Worm (Caenorhabditis elegans) whole organism, L1 larva: ENCODE data around the gene tra-1.
A peak's percentile ranks its signal among the peaks of the same experiment; 100 is the strongest.

ENCODE experiments used
- C04F5.9 ChIP-seq: sonication (generic microtip); optimal IDR thresholded peaks from 2 replicates; lab custom pipeline; 2016; ENCODE audit warnings: missing genetic modification characterization, missing compliant biosample characterization
- C16A3.4 ChIP-seq: fragments of 150-350 bp; optimal IDR thresholded peaks from 2 replicates; lab custom pipeline; 2014; ENCODE audit warnings: missing biosample characterization, missing genetic modification characterization
- C34B4.2 ChIP-seq: sonication (generic microtip); optimal IDR thresholded peaks from 2 replicates; lab custom pipeline; 2017; ENCODE audit warnings: mild to moderate bottlenecking, missing genetic modification characterization, missing compliant biosample characterization
- aha-1 ChIP-seq: fragments of 150-350 bp; optimal IDR thresholded peaks from 2 replicates; lab custom pipeline; 2014; ENCODE audit warnings: missing biosample characterization, missing genetic modification characterization
- alr-1 ChIP-seq: fragments of 200-800 bp; sonication (Bioruptor generic); optimal IDR thresholded peaks from 2 replicates; lab custom pipeline; 2018; ENCODE audit warnings: borderline replicate concordance, mild to moderate bottlenecking, missing genetic modification characterization, missing compliant biosample characterization
- aly-2 ChIP-seq: fragments of 150-350 bp; optimal IDR thresholded peaks from 2 replicates; lab custom pipeline; 2014; ENCODE audit warnings: missing biosample characterization, missing genetic modification characterization
- ama-1 ChIP-seq: fragments of 150-350 bp; optimal IDR thresholded peaks from 2 replicates; lab custom pipeline; 2014
- blmp-1 ChIP-seq: fragments of 150-350 bp; optimal IDR thresholded peaks from 2 replicates; lab custom pipeline; 2014; ENCODE audit warnings: missing biosample characterization, missing genetic modification characterization
- ceh-63 ChIP-seq: fragments of 200-800 bp; sonication (Bioruptor generic); optimal IDR thresholded peaks from 2 replicates; lab custom pipeline; 2018; ENCODE audit warnings: mild to moderate bottlenecking, missing genetic modification characterization, missing compliant biosample characterization
- ceh-82 ChIP-seq, 3 experiments: fragments of 150-350 bp in 1 of 3; sonication (generic microtip) in 2 of 3; optimal IDR thresholded peaks; 2 replicates each; lab custom pipeline; 2014 to 2017; ENCODE audit warnings: missing biosample characterization in 3 of 3, missing genetic modification characterization in 3 of 3
- ceh-88 ChIP-seq: fragments of 200-800 bp; sonication (Bioruptor generic); IDR thresholded peaks from 2 replicates; pipeline ENCODE4 v1.3.6; 2022; ENCODE audit warnings: missing genetic modification characterization, missing compliant biosample characterization
- ceh-90 ChIP-seq: sonication (generic microtip); optimal IDR thresholded peaks from 2 replicates; lab custom pipeline; 2016; ENCODE audit warnings: missing genetic modification characterization, missing compliant biosample characterization
- dpl-1 ChIP-seq, 3 experiments: fragments of 150-350 bp in 2 of 3; sonication (generic microtip) in 1 of 3; optimal IDR thresholded peaks; 2 replicates each; lab custom pipeline; 2014 to 2017; ENCODE audit warnings: missing biosample characterization in 3 of 3, missing genetic modification characterization in 3 of 3, missing genetic modification reagents in 3 of 3
- efl-1 ChIP-seq, 4 experiments: fragments of 150-350 bp; optimal IDR thresholded peaks in 3 of 4; peaks in 1 of 4; 1 replicate in 1 of 4; 2 replicates in 3 of 4; lab custom pipeline; 2014; ENCODE audit warnings: missing biosample characterization in 2 of 4, missing genetic modification characterization in 2 of 4, missing genetic modification reagents in 2 of 4
- efl-3 ChIP-seq: fragments of 200-800 bp; sonication (Bioruptor generic); optimal IDR thresholded peaks from 2 replicates; lab custom pipeline; 2018; ENCODE audit warnings: mild to moderate bottlenecking, missing genetic modification characterization, missing compliant biosample characterization
- egl-13 ChIP-seq: sonication (generic microtip); optimal IDR thresholded peaks from 2 replicates; lab custom pipeline; 2016; ENCODE audit warnings: missing genotype, missing genetic modification reagents, missing genetic modification characterization, missing compliant biosample characterization
- egl-27 ChIP-seq, 2 experiments: fragments of 150-350 bp in 1 of 2; sonication (generic microtip); optimal IDR thresholded peaks; 3 replicates each; lab custom pipeline; 2017 to 2018; ENCODE audit warnings: missing biosample characterization in 2 of 2, missing genetic modification characterization in 2 of 2, missing genetic modification reagents in 2 of 2
- elt-2 ChIP-seq: sonication (generic microtip); optimal IDR thresholded peaks from 2 replicates; lab custom pipeline; 2016; ENCODE audit warnings: missing genetic modification characterization, mild to moderate bottlenecking, inconsistent platforms, missing compliant biosample characterization, missing genetic modification reagents
- fkh-4 ChIP-seq: sonication (generic microtip); optimal IDR thresholded peaks from 2 replicates; lab custom pipeline; 2016; ENCODE audit warnings: missing compliant biosample characterization, missing genetic modification characterization, borderline replicate concordance
- fkh-8 ChIP-seq: sonication (generic microtip); optimal IDR thresholded peaks from 2 replicates; lab custom pipeline; 2016; ENCODE audit warnings: mild to moderate bottlenecking, missing genetic modification characterization, missing compliant biosample characterization
- hlh-4 ChIP-seq: sonication (generic microtip); optimal IDR thresholded peaks from 2 replicates; lab custom pipeline; 2016; ENCODE audit warnings: mild to moderate bottlenecking, missing genetic modification characterization, missing compliant biosample characterization
- irx-1 ChIP-seq: sonication (generic microtip); optimal IDR thresholded peaks from 2 replicates; lab custom pipeline; 2016; ENCODE audit warnings: missing genetic modification characterization, missing compliant biosample characterization
- jun-1 ChIP-seq: fragments of 150-350 bp; optimal IDR thresholded peaks from 2 replicates; lab custom pipeline; 2014; ENCODE audit warnings: missing biosample characterization, missing genetic modification reagents, missing genetic modification characterization
- lin-15B ChIP-seq: fragments of 150-350 bp; sonication (generic microtip); optimal IDR thresholded peaks from 3 replicates; lab custom pipeline; 2014; ENCODE audit warnings: missing biosample characterization, missing genetic modification characterization
- lin-35 ChIP-seq, 2 experiments: fragments of 150-350 bp; optimal IDR thresholded peaks; 2 replicates each; lab custom pipeline; 2014; ENCODE audit warnings: missing biosample characterization in 2 of 2, missing genetic modification characterization in 2 of 2, missing genetic modification reagents in 2 of 2
- mab-9 ChIP-seq: fragments of 200-800 bp; sonication (Bioruptor generic); IDR thresholded peaks from 2 replicates; pipeline ENCODE4 v1.3.6; 2022; ENCODE audit warnings: missing genetic modification reagents, missing genetic modification characterization, missing compliant biosample characterization
- mef-2 ChIP-seq: fragments of 150-350 bp; optimal IDR thresholded peaks from 2 replicates; lab custom pipeline; 2014; ENCODE audit warnings: missing biosample characterization, missing genetic modification characterization
- mep-1 ChIP-seq: fragments of 150-350 bp; optimal IDR thresholded peaks from 2 replicates; lab custom pipeline; 2014; ENCODE audit warnings: missing biosample characterization, missing genetic modification characterization
- nhr-12 ChIP-seq: sonication (generic microtip); optimal IDR thresholded peaks from 2 replicates; lab custom pipeline; 2017; ENCODE audit warnings: missing biosample characterization, missing genetic modification characterization
- nhr-19 ChIP-seq: fragments of 200-800 bp; sonication (Bioruptor generic); conservative IDR thresholded peaks from 2 replicates; pipeline ENCODE4 v1.3.6; 2022; ENCODE audit warnings: missing genetic modification characterization, missing compliant biosample characterization
- nhr-47 ChIP-seq: sonication (generic microtip); optimal IDR thresholded peaks from 2 replicates; lab custom pipeline; 2016; ENCODE audit warnings: mild to moderate bottlenecking, missing genetic modification characterization, moderate library complexity, missing compliant biosample characterization
- nhr-71 ChIP-seq: sonication (generic microtip); optimal IDR thresholded peaks from 2 replicates; lab custom pipeline; 2016; ENCODE audit warnings: mild to moderate bottlenecking, missing genetic modification characterization, moderate library complexity, missing compliant biosample characterization
- nhr-84 ChIP-seq: sonication (generic microtip); optimal IDR thresholded peaks from 2 replicates; lab custom pipeline; 2017; ENCODE audit warnings: missing biosample characterization, missing genetic modification characterization
- nhr-85 ChIP-seq: sonication (generic microtip); peaks from one replicate; lab custom pipeline; 2016; ENCODE audit warnings: missing genetic modification characterization, inconsistent platforms, missing compliant biosample characterization
- nhr-90 ChIP-seq: sonication (generic microtip); optimal IDR thresholded peaks from 2 replicates; lab custom pipeline; 2016; ENCODE audit warnings: mild to moderate bottlenecking, missing genetic modification characterization, missing compliant biosample characterization; ENCODE audit not compliant: poor library complexity
- pag-3 ChIP-seq: sonication (generic microtip); optimal IDR thresholded peaks from 2 replicates; lab custom pipeline; 2017; ENCODE audit warnings: missing genetic modification characterization, mild to moderate bottlenecking, missing compliant biosample characterization, antibody characterized with exemption, borderline replicate concordance; ENCODE audit not compliant: insufficient read depth
- rnt-1 ChIP-seq: sonication (generic microtip); optimal IDR thresholded peaks from 2 replicates; lab custom pipeline; 2016; ENCODE audit warnings: mild to moderate bottlenecking, missing genetic modification characterization, moderate library complexity, missing compliant biosample characterization
- skn-1 ChIP-seq: fragments of 150-350 bp; optimal IDR thresholded peaks from 2 replicates; lab custom pipeline; 2014; ENCODE audit warnings: missing biosample characterization, missing genetic modification characterization
- snu-23 ChIP-seq: sonication (generic microtip); optimal IDR thresholded peaks from 2 replicates; lab custom pipeline; 2016; ENCODE audit warnings: missing genetic modification characterization, missing compliant biosample characterization
- swsn-7 ChIP-seq: sonication (generic microtip); optimal IDR thresholded peaks from 2 replicates; lab custom pipeline; 2016; ENCODE audit warnings: missing genetic modification characterization, missing compliant biosample characterization
- tbx-2 ChIP-seq: sonication (generic microtip); optimal IDR thresholded peaks from 2 replicates; lab custom pipeline; 2016; ENCODE audit warnings: missing genetic modification characterization, missing compliant biosample characterization
- unc-130 ChIP-seq: fragments of 150-350 bp; optimal IDR thresholded peaks from 2 replicates; lab custom pipeline; 2017; ENCODE audit warnings: missing biosample characterization, missing genetic modification characterization, inconsistent platforms
- unc-30 ChIP-seq: sonication (generic microtip); optimal IDR thresholded peaks from 2 replicates; lab custom pipeline; 2017; ENCODE audit warnings: missing biosample characterization, missing genetic modification characterization
- unc-62 ChIP-seq: fragments of 150-350 bp; optimal IDR thresholded peaks from 2 replicates; lab custom pipeline; 2014; ENCODE audit warnings: missing biosample characterization, missing genetic modification reagents, missing genetic modification characterization
- unc-86 ChIP-seq: sonication (generic microtip); optimal IDR thresholded peaks from 2 replicates; lab custom pipeline; 2016; ENCODE audit warnings: missing genetic modification characterization, missing compliant biosample characterization
- unc-98 ChIP-seq: fragments of 200-800 bp; sonication (Bioruptor generic); IDR thresholded peaks from 2 replicates; pipeline ENCODE4 v1.3.6; 2022; ENCODE audit warnings: missing genetic modification characterization, missing compliant biosample characterization
- vab-15 ChIP-seq: sonication (generic microtip); optimal IDR thresholded peaks from 2 replicates; lab custom pipeline; 2017; ENCODE audit warnings: missing genotype, mild to moderate bottlenecking, missing genetic modification characterization, missing compliant biosample characterization
- xbp-1 ChIP-seq: sonication (generic microtip); optimal IDR thresholded peaks from 2 replicates; lab custom pipeline; 2016; ENCODE audit warnings: missing genetic modification characterization, missing compliant biosample characterization
- zag-1 ChIP-seq: fragments of 150-350 bp; optimal IDR thresholded peaks from 2 replicates; lab custom pipeline; 2014; ENCODE audit warnings: missing biosample characterization, missing genetic modification characterization
- ztf-11 ChIP-seq, 2 experiments: sonication (generic microtip); optimal IDR thresholded peaks; 2 replicates each; lab custom pipeline; 2016 to 2017; ENCODE audit warnings: missing genetic modification characterization in 2 of 2, missing biosample characterization in 1 of 2, missing compliant biosample characterization in 1 of 2
- ztf-4 ChIP-seq: fragments of 150-350 bp; optimal IDR thresholded peaks from 2 replicates; lab custom pipeline; 2014; ENCODE audit warnings: missing biosample characterization, missing genetic modification characterization

Gene tra-1

DNA sequence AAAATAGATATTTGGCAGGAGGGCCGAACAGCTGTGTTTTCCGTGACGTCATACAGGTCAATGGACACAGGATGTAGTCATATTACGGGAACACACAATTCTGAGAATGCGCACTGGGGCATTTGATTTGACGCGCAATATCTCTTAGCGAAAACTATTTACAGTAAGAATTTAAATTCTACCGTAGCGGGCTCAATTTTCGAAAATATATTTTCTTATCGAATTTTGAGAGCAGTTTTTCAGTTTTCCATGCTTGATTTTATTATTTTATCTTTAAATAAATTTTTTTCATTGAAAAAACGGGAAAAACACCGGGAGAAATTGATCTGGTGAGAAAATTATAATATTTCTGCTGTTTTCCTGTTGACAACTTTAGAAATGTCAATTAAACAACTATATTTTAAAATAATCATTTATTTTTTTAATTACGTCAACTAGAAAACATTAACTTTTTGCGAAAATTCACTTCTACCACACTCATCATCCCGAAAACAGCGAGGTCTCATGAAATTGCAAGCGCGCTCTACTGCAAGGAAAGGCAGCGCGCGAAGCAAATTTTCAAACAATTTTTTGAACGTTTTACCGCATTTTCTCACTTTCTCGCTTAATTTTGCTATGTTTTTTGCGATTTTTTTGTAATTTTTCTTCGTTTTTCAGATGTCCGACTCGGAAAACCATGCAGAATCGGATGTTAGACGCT is 53.1 kb downstream of the tra-1 start, which contains the start of the genes Y47D3A.1 and pola-1 (continued):
- TF ChIP-seq egl-13 (peak; percentile 68), ceh-63 (GFP tag; lab: Kevin White, UChicago) (no peak), efl-3 (GFP tag; lab: Kevin White, UChicago) (no peak), ztf-11 (tag; optimal IDR thresholded peaks at IDR 0.05; lab: Kevin White, UChicago) (peak in 1 of 2 experiments; percentile 85), unc-62 (no peak), ztf-4 (tag; lab: Kevin White, UChicago) (no peak), zag-1 (tag; lab: Kevin White, UChicago) (peak; percentile 19), C34B4.2 (no peak), mep-1 (tag; lab: Kevin White, UChicago) (peak; percentile 86), vab-15 (peak; percentile 36), nhr-85 (tag; lab: Kevin White, UChicago) (peak; percentile 81), alr-1 (tag; lab: Kevin White, UChicago) (peak; percentile 74), rnt-1 (tag; lab: Kevin White, UChicago) (peak; percentile 93), skn-1 (tag; lab: Kevin White, UChicago) (peak; percentile 80), swsn-7 (tag; lab: Kevin White, UChicago) (peak; percentile 57), nhr-47 (tag; lab: Kevin White, UChicago) (peak; percentile 86), irx-1 (peak; percentile 50), hlh-4 (tag; lab: Kevin White, UChicago) (no peak), unc-86 (tag; lab: Kevin White, UChicago) (peak; percentile 65), nhr-71 (tag; lab: Kevin White, UChicago) (peak; percentile 87), jun-1 (tag; lab: Kevin White, UChicago) (peak; percentile 52), ama-1 (no peak), ceh-88 (GFP tag; lab: Robert Waterston, UW) (peak; percentile 30; the same call in 1 of the 2 replicates), unc-98 (GFP tag; lab: Robert Waterston, UW) (no peak; the same call in 1 of the 2 replicates), C16A3.4 (tag; lab: Kevin White, UChicago) (peak; percentile 90), elt-2 (tag; lab: Kevin White, UChicago) (peak; percentile 44), blmp-1 (peak; percentile 70), C04F5.9 (tag; lab: Kevin White, UChicago) (peak; percentile 49), dpl-1 (GFP tag; optimal IDR thresholded peaks at IDR 0.05; lab: Kevin White, UChicago) (peak; percentile 93 to 94 (median 94)), pag-3 (tag; lab: Kevin White, UChicago) (no peak), aha-1 (tag; lab: Kevin White, UChicago) (no peak), mef-2 (tag; lab: Kevin White, UChicago) (no peak), unc-30 (no peak), nhr-90 (tag; lab: Kevin White, UChicago) (peak; percentile 88), nhr-19 (GFP tag; lab: Robert Waterston, UW) (peak; percentile 74), lin-35 (GFP tag; optimal IDR thresholded peaks at IDR 0.05; lab: Kevin White, UChicago) (peak; percentile 92 to 97), egl-27 (tag; optimal IDR thresholded peaks at IDR 0.05; lab: Kevin White, UChicago) (no peak), fkh-8 (tag; lab: Kevin White, UChicago) (peak; percentile 89), nhr-84 (tag; lab: Kevin White, UChicago) (no peak), lin-15B (tag; lab: Kevin White, UChicago) (peak; percentile 91), unc-130 (tag; lab: Kevin White, UChicago) (peak; percentile 79), nhr-12 (no peak), fkh-4 (tag; lab: Kevin White, UChicago) (no peak), ceh-82 (tag; optimal IDR thresholded peaks at IDR 0.05; lab: Kevin White, UChicago) (peak; percentile 58 to 94 (median 86)), efl-1 (optimal IDR thresholded peaks at IDR 0.05; lab: Kevin White, UChicago) (peak; percentile 95 to 96), efl-1 (GFP tag; optimal IDR thresholded peaks at IDR 0.05 in 1 of 2; lab: Kevin White, UChicago) (peak; percentile 92 to 99), snu-23 (peak; percentile 83), xbp-1 (peak; percentile 66), aly-2 (tag; lab: Kevin White, UChicago) (peak; percentile 46), mab-9 (GFP tag; lab: Robert Waterston, UW) (peak; percentile 44; the same call in 1 of the 2 replicates), ceh-90 (tag; lab: Kevin White, UChicago) (no peak), tbx-2 (tag; lab: Kevin White, UChicago) (peak; percentile 82)
